Fruit fly (Drosophila melanogaster) whole organism, embryonic: ENCODE measurements around the gene CG10970.

Source experiments
- ATbp ChIP-seq: fragments of 200-800 bp; sonication (Bioruptor generic); optimal IDR thresholded peaks from 2 replicates; lab custom pipeline; 2017; ENCODE audit warnings: missing biosample characterization, mild to moderate bottlenecking, missing genetic modification characterization, missing genetic modification reagents
- Asciz ChIP-seq: fragments of 200-800 bp; sonication (Bioruptor generic); optimal IDR thresholded peaks from 2 replicates; lab custom pipeline; 2017; ENCODE audit warnings: missing biosample characterization, mild to moderate bottlenecking, missing genetic modification characterization, missing genetic modification reagents
- Atf6 ChIP-seq: fragments of 200-800 bp; sonication (Bioruptor generic); IDR thresholded peaks from 2 replicates; pipeline ENCODE4 v1.3.6; 2022; ENCODE audit warnings: missing biosample characterization, missing genetic modification characterization
- Bgb ChIP-seq: fragments of 200-800 bp; sonication (Bioruptor generic); IDR thresholded peaks from 2 replicates; pipeline ENCODE4 v1.3.6; 2022; ENCODE audit warnings: missing biosample characterization, missing genetic modification characterization; ENCODE audit not compliant: partially characterized antibody
- Blimp-1 ChIP-seq: fragments of 200-800 bp; sonication (Bioruptor generic); optimal IDR thresholded peaks from 3 replicates; lab custom pipeline; 2018; ENCODE audit warnings: missing biosample characterization, missing genetic modification characterization, mild to moderate bottlenecking, moderate library complexity, missing genetic modification reagents
- CG10267 ChIP-seq: fragments of 200-800 bp; sonication (Bioruptor generic); optimal IDR thresholded peaks from 2 replicates; lab custom pipeline; 2018; ENCODE audit warnings: missing biosample characterization, mild to moderate bottlenecking, missing genetic modification characterization, moderate library complexity
- CG10366 ChIP-seq: fragments of 200-800 bp; sonication (Bioruptor generic); IDR thresholded peaks from 2 replicates; pipeline ENCODE4 v1.3.6; 2022; ENCODE audit warnings: missing biosample characterization, missing genetic modification characterization
- CG10959 ChIP-seq: fragments of 200-800 bp; sonication (Bioruptor generic); IDR thresholded peaks from 2 replicates; pipeline ENCODE4 v1.3.6; 2022; ENCODE audit warnings: missing biosample characterization, missing genetic modification characterization
- CG11085 ChIP-seq: fragments of 200-800 bp; sonication (Bioruptor generic); IDR thresholded peaks from 2 replicates; pipeline ENCODE4 v1.3.6; 2022; ENCODE audit warnings: missing biosample characterization, missing genetic modification characterization
- CG12071 ChIP-seq: fragments of 200-800 bp; sonication (Bioruptor generic); optimal IDR thresholded peaks from 3 replicates; lab custom pipeline; 2018; ENCODE audit warnings: missing biosample characterization, mild to moderate bottlenecking, missing genetic modification characterization
- CG14667 ChIP-seq: fragments of 200-800 bp; sonication (Bioruptor generic); IDR thresholded peaks from 2 replicates; pipeline ENCODE4 v1.3.6; 2022; ENCODE audit warnings: missing biosample characterization, missing genetic modification characterization
- CG15073 ChIP-seq: fragments of 200-800 bp; sonication (Bioruptor generic); optimal IDR thresholded peaks from 2 replicates; lab custom pipeline; 2016; ENCODE audit warnings: missing biosample characterization, missing genetic modification characterization
- CG17568 ChIP-seq: fragments of 200-800 bp; sonication (Bioruptor generic); optimal IDR thresholded peaks from 2 replicates; lab custom pipeline; 2018; ENCODE audit warnings: missing biosample characterization, mild to moderate bottlenecking, missing genetic modification characterization, moderate library complexity
- CG32532 ChIP-seq: fragments of 200-800 bp; sonication (Bioruptor generic); IDR thresholded peaks from 2 replicates; pipeline ENCODE4 v1.3.6; 2022; ENCODE audit warnings: missing biosample characterization, missing genetic modification characterization
- CG32772 ChIP-seq: fragments of 200-800 bp; sonication (Bioruptor generic); IDR thresholded peaks from 2 replicates; pipeline ENCODE4 v1.3.6; 2022; ENCODE audit warnings: missing biosample characterization, missing genetic modification characterization
- CG4617 ChIP-seq: fragments of 200-800 bp; sonication (Bioruptor generic); optimal IDR thresholded peaks from 3 replicates; lab custom pipeline; 2016; ENCODE audit warnings: missing biosample characterization, missing genetic modification characterization, borderline replicate concordance
- CG4854 ChIP-seq: fragments of 200-800 bp; sonication (Bioruptor generic); optimal IDR thresholded peaks from 2 replicates; lab custom pipeline; 2016; ENCODE audit warnings: missing biosample characterization, missing genetic modification characterization, inconsistent platforms
- CG7839 ChIP-seq: fragments of 200-800 bp; sonication (Bioruptor generic); optimal IDR thresholded peaks from 3 replicates; lab custom pipeline; 2018; ENCODE audit warnings: missing biosample characterization, mild to moderate bottlenecking, missing genetic modification characterization, moderate library complexity
- CG8359 ChIP-seq: fragments of 200-800 bp; sonication (Bioruptor generic); optimal IDR thresholded peaks from 2 replicates; lab custom pipeline; 2017; ENCODE audit warnings: missing biosample characterization, mild to moderate bottlenecking, missing genetic modification characterization, borderline replicate concordance
- CG8478 ChIP-seq: fragments of >200 bp; optimal IDR thresholded peaks from 2 replicates; lab custom pipeline; 2018
- CG9437 ChIP-seq: fragments of 200-800 bp; sonication (Bioruptor generic); optimal IDR thresholded peaks from 2 replicates; lab custom pipeline; 2018; ENCODE audit warnings: missing biosample characterization, mild to moderate bottlenecking, missing genetic modification characterization
- Fer2 ChIP-seq: fragments of 200-800 bp; sonication (Bioruptor generic); optimal IDR thresholded peaks from 2 replicates; lab custom pipeline; 2018; ENCODE audit warnings: missing biosample characterization, mild to moderate bottlenecking, missing genetic modification characterization, moderate library complexity
- GATAe ChIP-seq: fragments of 200-800 bp; sonication (Bioruptor generic); conservative IDR thresholded peaks from 2 replicates; pipeline ENCODE4 v1.3.6; 2022; ENCODE audit warnings: missing biosample characterization, missing genetic modification characterization
- Mad ChIP-seq: fragments of 200-800 bp; sonication (Bioruptor generic); optimal IDR thresholded peaks from 2 replicates; lab custom pipeline; 2016; ENCODE audit warnings: missing biosample characterization, missing genetic modification characterization
- Med ChIP-seq: fragments of 200-800 bp; sonication (Bioruptor generic); peaks from one replicate; lab custom pipeline; 2016; ENCODE audit warnings: missing biosample characterization, missing genetic modification characterization, mild to moderate bottlenecking, inconsistent platforms, moderate library complexity
- Optix ChIP-seq: fragments of 200-800 bp; sonication (Bioruptor generic); IDR thresholded peaks from 3 replicates; pipeline ENCODE4 v1.3.6; 2022; ENCODE audit warnings: missing biosample characterization, missing genetic modification characterization
- Pdp1 ChIP-seq, 2 experiments: fragments of 200-800 bp; sonication (Bioruptor generic); optimal IDR thresholded peaks; 3 replicates each; lab custom pipeline; 2016; ENCODE audit warnings: missing biosample characterization in 2 of 2, missing genetic modification characterization in 2 of 2, mild to moderate bottlenecking in 1 of 2, moderate library complexity in 1 of 2
- Sin3A ChIP-seq: fragments of >200 bp; optimal IDR thresholded peaks from 2 replicates; lab custom pipeline; 2018
- YL-1 ChIP-seq: fragments of 200-800 bp; sonication (Bioruptor generic); optimal IDR thresholded peaks from 3 replicates; lab custom pipeline; 2017; ENCODE audit warnings: missing biosample characterization, mild to moderate bottlenecking, missing genetic modification characterization
- amos ChIP-seq: fragments of 200-800 bp; sonication (Bioruptor generic); IDR thresholded peaks from 2 replicates; pipeline ENCODE4 v1.3.6; 2022; ENCODE audit warnings: missing biosample characterization, missing genetic modification characterization; ENCODE audit not compliant: partially characterized antibody
- ato ChIP-seq: fragments of 200-800 bp; sonication (Bioruptor generic); IDR thresholded peaks from 2 replicates; pipeline ENCODE4 v1.3.6; 2022; ENCODE audit warnings: missing biosample characterization, missing genetic modification characterization; ENCODE audit not compliant: partially characterized antibody
- az2 ChIP-seq: fragments of 200-800 bp; sonication (Bioruptor generic); optimal IDR thresholded peaks from 3 replicates; lab custom pipeline; 2016; ENCODE audit warnings: missing biosample characterization, missing genetic modification characterization
- bbx ChIP-seq: fragments of 200-800 bp; sonication (Bioruptor generic); IDR thresholded peaks from 2 replicates; pipeline ENCODE4 v1.3.6; 2022; ENCODE audit warnings: missing biosample characterization, missing genetic modification characterization; ENCODE audit not compliant: partially characterized antibody
- cad ChIP-seq: fragments of >200 bp; optimal IDR thresholded peaks from 2 replicates; lab custom pipeline; 2017; ENCODE audit warnings: missing biosample characterization, missing genetic modification characterization
- dm ChIP-seq: fragments of 200-800 bp; sonication (Bioruptor generic); optimal IDR thresholded peaks from 3 replicates; lab custom pipeline; 2016; ENCODE audit warnings: missing biosample characterization, missing genetic modification characterization
- dmrt99B ChIP-seq: fragments of 200-800 bp; sonication (Bioruptor generic); optimal IDR thresholded peaks from 2 replicates; lab custom pipeline; 2018; ENCODE audit warnings: missing biosample characterization, mild to moderate bottlenecking, missing genetic modification characterization, moderate library complexity
- dpn ChIP-seq, 2 experiments: fragments of 200-800 bp; sonication (Bioruptor generic); optimal IDR thresholded peaks; 3 replicates each; lab custom pipeline; 2016; ENCODE audit warnings: missing biosample characterization in 2 of 2, missing genetic modification characterization in 2 of 2
- ewg ChIP-seq: fragments of 200-800 bp; sonication (Bioruptor generic); optimal IDR thresholded peaks from 3 replicates; lab custom pipeline; 2017; ENCODE audit warnings: mild to moderate bottlenecking, missing biosample characterization, missing genetic modification reagents, missing genetic modification characterization
- exex ChIP-seq: fragments of 200-800 bp; sonication (Bioruptor generic); optimal IDR thresholded peaks from 4 replicates; lab custom pipeline; 2018; ENCODE audit warnings: missing biosample characterization, mild to moderate bottlenecking, missing genetic modification characterization, moderate library complexity
- fd96Cb ChIP-seq: fragments of 200-800 bp; sonication (Bioruptor generic); optimal IDR thresholded peaks from 2 replicates; lab custom pipeline; 2018; ENCODE audit warnings: missing biosample characterization, mild to moderate bottlenecking, missing genetic modification characterization, moderate library complexity
- inv ChIP-seq: fragments of 200-800 bp; sonication (Bioruptor generic); IDR thresholded peaks from 2 replicates; pipeline ENCODE4 v1.3.6; 2022; ENCODE audit warnings: missing biosample characterization, missing genetic modification characterization; ENCODE audit not compliant: partially characterized antibody
- phol ChIP-seq: fragments of 200-800 bp; sonication (Bioruptor generic); optimal IDR thresholded peaks from 3 replicates; lab custom pipeline; 2018; ENCODE audit warnings: missing biosample characterization, mild to moderate bottlenecking, missing genetic modification characterization, moderate library complexity
- pros ChIP-seq: fragments of 200-800 bp; sonication (Bioruptor generic); optimal IDR thresholded peaks from 3 replicates; lab custom pipeline; 2019; ENCODE audit warnings: missing biosample characterization, mild to moderate bottlenecking, missing genetic modification characterization, moderate library complexity
- ranshi ChIP-seq: fragments of 200-800 bp; sonication (Bioruptor generic); IDR thresholded peaks from 2 replicates; pipeline ENCODE4 v1.3.6; 2022; ENCODE audit warnings: missing biosample characterization, missing genetic modification characterization
- scrt ChIP-seq: fragments of 200-800 bp; sonication (Bioruptor generic); optimal IDR thresholded peaks from 2 replicates; lab custom pipeline; 2018; ENCODE audit warnings: missing biosample characterization, mild to moderate bottlenecking, missing genetic modification characterization, moderate library complexity
- sisA ChIP-seq: fragments of 200-800 bp; sonication (Bioruptor generic); IDR thresholded peaks from 2 replicates; pipeline ENCODE4 v1.3.6; 2022; ENCODE audit warnings: missing biosample characterization, missing genetic modification characterization
- sr ChIP-seq: fragments of 200-800 bp; sonication (Bioruptor generic); IDR thresholded peaks from 3 replicates; pipeline ENCODE4 v1.3.6; 2022; ENCODE audit warnings: missing biosample characterization, missing genetic modification characterization
- tio ChIP-seq: fragments of 200-800 bp; sonication (Bioruptor generic); optimal IDR thresholded peaks from 2 replicates; lab custom pipeline; 2017; ENCODE audit warnings: missing biosample characterization, missing genetic modification characterization, inconsistent platforms
- ttk ChIP-seq: fragments of 200-800 bp; sonication (Bioruptor generic); IDR thresholded peaks from 2 replicates; pipeline ENCODE4 v2.1.2; 2022; ENCODE audit warnings: missing biosample characterization, missing genetic modification characterization
- vfl ChIP-seq: fragments of 200-800 bp; sonication (Bioruptor generic); optimal IDR thresholded peaks from 2 replicates; lab custom pipeline; 2016; ENCODE audit warnings: missing biosample characterization, missing genetic modification characterization

CG10970 gene

DNA sequence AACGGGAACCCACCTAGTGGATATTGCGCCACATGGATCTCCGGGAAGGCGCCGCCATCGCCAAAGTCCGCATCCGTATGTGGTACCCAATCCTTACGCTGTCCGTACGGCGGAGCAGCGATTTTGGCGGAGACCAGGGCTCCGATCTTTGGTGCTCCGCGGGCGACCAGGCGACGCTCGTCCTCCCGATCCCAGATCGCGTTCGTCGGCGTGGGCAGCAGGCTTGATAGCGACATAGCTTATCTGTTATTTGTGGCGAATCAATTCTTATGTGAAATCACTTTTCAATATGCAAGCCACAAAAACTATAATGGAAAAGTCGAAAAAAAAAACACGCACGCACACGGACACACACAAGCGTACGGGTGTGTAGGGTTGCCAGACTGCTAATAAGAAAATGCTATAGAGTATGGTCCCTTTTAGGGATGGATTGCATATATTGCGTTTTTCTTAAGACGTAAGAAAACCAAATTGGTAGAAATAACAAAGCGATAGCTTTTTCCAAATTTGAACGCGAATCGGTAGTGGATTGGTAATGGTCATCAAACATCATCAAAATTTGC lies 35.1 kb upstream of the CG10970 start, which contains the start of gene Bx42 (continued):
- no peak for TF ChIP-seq sr
- no peak for TF ChIP-seq amos (GFP tag; lab: Robert Waterston, UW)
- peak; percentile 1 for TF ChIP-seq Sin3A
- TF ChIP-seq CG17568 (GFP tag; lab: Kevin White, UChicago) = no peak
- peak; percentile 96 for TF ChIP-seq CG9437 (GFP tag; lab: Kevin White, UChicago)
- TF ChIP-seq fd96Cb (tag; lab: Kevin White, UChicago) = no peak
- no peak for TF ChIP-seq ttk
- no peak for TF ChIP-seq ato
- no peak for TF ChIP-seq Asciz (GFP tag; lab: Kevin White, UChicago)
- TF ChIP-seq inv (GFP tag; lab: Robert Waterston, UW) = no peak
- TF ChIP-seq dmrt99B (tag; lab: Kevin White, UChicago) = no peak
- TF ChIP-seq phol = peak; percentile 37
- TF ChIP-seq YL-1 (GFP tag; lab: Kevin White, UChicago) = peak; percentile 26
- no peak for TF ChIP-seq CG10366 (GFP tag; lab: Robert Waterston, UW)
- TF ChIP-seq Bgb = no peak
- TF ChIP-seq sisA = peak; percentile 3; the same call in 1 of the 2 replicates
- TF ChIP-seq GATAe = no peak
- TF ChIP-seq bbx = peak; percentile 15; the same call in 1 of the 2 replicates
- peak in 1 of 2 experiments; percentile 27 for TF ChIP-seq Pdp1 (GFP tag; optimal IDR thresholded peaks at IDR 0.05; lab: Kevin White, UChicago)
- TF ChIP-seq exex (tag; lab: Kevin White, UChicago) = no peak
- TF ChIP-seq CG12071 (GFP tag; lab: Kevin White, UChicago) = no peak
- TF ChIP-seq tio (GFP tag; lab: Kevin White, UChicago) = peak; percentile 32
- no peak for TF ChIP-seq vfl (GFP tag; lab: Kevin White, UChicago)
- peak; percentile 68 for TF ChIP-seq Med (GFP tag; lab: Kevin White, UChicago)
- TF ChIP-seq CG14667 (GFP tag; lab: Robert Waterston, UW) = no peak
- TF ChIP-seq az2 = no peak
- TF ChIP-seq dm (GFP tag; lab: Kevin White, UChicago) = peak; percentile 7
- no peak for TF ChIP-seq Optix (GFP tag; lab: Robert Waterston, UW)
- TF ChIP-seq ewg (GFP tag; lab: Kevin White, UChicago) = no peak
- no peak for TF ChIP-seq CG4854 (GFP tag; lab: Kevin White, UChicago)
- TF ChIP-seq Atf6 (GFP tag; lab: Robert Waterston, UW) = no peak
- no peak for TF ChIP-seq CG8478 (lab: Kevin White, UChicago)
- TF ChIP-seq ranshi = no peak
- peak; percentile 52 for TF ChIP-seq CG4617
- TF ChIP-seq Fer2 (tag; lab: Kevin White, UChicago) = no peak
- TF ChIP-seq CG32772 = peak; percentile 52
- TF ChIP-seq ATbp (GFP tag; lab: Kevin White, UChicago) = no peak
- no peak for TF ChIP-seq cad (GFP tag; lab: Kevin White, UChicago)
- TF ChIP-seq CG15073 = no peak
- no peak for TF ChIP-seq CG7839 (tag; lab: Kevin White, UChicago)
- TF ChIP-seq CG8359 (GFP tag; lab: Kevin White, UChicago) = no peak
- no peak for TF ChIP-seq Mad
- TF ChIP-seq pros (GFP tag; lab: Kevin White, UChicago) = peak; percentile 3
- no peak for TF ChIP-seq scrt (GFP tag; lab: Kevin White, UChicago)
- TF ChIP-seq CG11085 (GFP tag; lab: Robert Waterston, UW) = no peak
- peak in 1 of 2 experiments; percentile 28 for TF ChIP-seq dpn (GFP tag; optimal IDR thresholded peaks at IDR 0.05; lab: Kevin White, UChicago)
- TF ChIP-seq CG10267 = peak; percentile 4
- TF ChIP-seq CG32532 (GFP tag; lab: Robert Waterston, UW) = no peak
- TF ChIP-seq CG10959 = no peak
- no peak for TF ChIP-seq Blimp-1 (GFP tag; lab: Kevin White, UChicago)
